Worm (Caenorhabditis elegans): ENCODE measurements around the gene K02E10.7.
A peak's percentile ranks its signal among the peaks of the same experiment; 100 is the strongest.

K02E10.7 gene

ce11 chrX:2536246-2536772, 28.0 kb upstream of the K02E10.7 start (continued):
- TF ChIP-seq zim-3 (tag; optimal IDR thresholded peaks at IDR 0.05) (no peak), ceh-27 (GFP tag; optimal IDR thresholded peaks at IDR 0.05) (peak; percentile 78), let-526 (GFP tag; IDR thresholded peaks at IDR 0.05) (0 out of 2 replicates have a peak, but pooled peaks have one; percentile 5), sptf-2 (GFP tag; optimal IDR thresholded peaks at IDR 0.05) (no peak), nfya-2 (GFP tag; IDR thresholded peaks at IDR 0.05) (no peak), snpc-3.4 (tag; optimal IDR thresholded peaks at IDR 0.05) (no peak), K11D2.4 (GFP tag; IDR thresholded peaks at IDR 0.05) (0 out of 2 replicates have a peak, but pooled peaks have one; percentile 46), B0019.2 (GFP tag; conservative IDR thresholded peaks at IDR 0.05) (no peak), die-1 (tag; optimal IDR thresholded peaks at IDR 0.05) (peak; percentile 31), ama-1 (optimal IDR thresholded peaks at IDR 0.05) (no peak), ama-1 (GFP tag; optimal IDR thresholded peaks at IDR 0.05) (no peak), egl-44 (GFP tag; IDR thresholded peaks at IDR 0.05) (no peak), Y79H2A.3 (GFP tag; conservative IDR thresholded peaks at IDR 0.05) (no peak), pha-4 (tag; optimal IDR thresholded peaks at IDR 0.05) (no peak), dpff-1 (tag; optimal IDR thresholded peaks at IDR 0.05) (no peak), lin-35 (GFP tag; optimal IDR thresholded peaks at IDR 0.05) (peak in 1 of 3 experiments; percentile 3), tbx-9 (tag; optimal IDR thresholded peaks at IDR 0.05; ENCODE audit: borderline replicate concordance) (no peak), tlf-1 (GFP tag; optimal IDR thresholded peaks at IDR 0.05) (no peak), D2030.7 (GFP tag; IDR thresholded peaks at IDR 0.05) (no peak), attf-3 (GFP tag; conservative IDR thresholded peaks at IDR 0.05) (no peak), ccch-3 (GFP tag; optimal IDR thresholded peaks at IDR 0.05) (no peak), let-607 (tag; optimal IDR thresholded peaks at IDR 0.05) (no peak), lag-1 (GFP tag; IDR thresholded peaks at IDR 0.05) (no peak), madf-3 (GFP tag; IDR thresholded peaks at IDR 0.05) (0 out of 2 replicates have a peak, but pooled peaks have one; percentile 54), akir-1 (GFP tag; optimal IDR thresholded peaks at IDR 0.05) (no peak), hlh-12 (tag; optimal IDR thresholded peaks at IDR 0.05) (no peak), Y56A3A.18 (GFP tag; IDR thresholded peaks at IDR 0.05) (no peak), dpl-1 (GFP tag; optimal IDR thresholded peaks at IDR 0.05) (no peak), ztf-25 (GFP tag; IDR thresholded peaks at IDR 0.05) (no peak), F22D6.2 (tag; optimal IDR thresholded peaks at IDR 0.05) (no peak), madf-10 (tag; optimal IDR thresholded peaks at IDR 0.05) (no peak), ceh-100 (GFP tag; IDR thresholded peaks at IDR 0.05) (no peak), mcd-1 (GFP tag; IDR thresholded peaks at IDR 0.05) (0 out of 2 replicates have a peak, but pooled peaks have one; percentile 36), C06A6.2 (GFP tag; conservative IDR thresholded peaks at IDR 0.05) (no peak), xnd-1 (tag; optimal IDR thresholded peaks at IDR 0.05) (no peak), ceh-91 (GFP tag; IDR thresholded peaks at IDR 0.05) (no peak), tbp1 (GFP tag; optimal IDR thresholded peaks at IDR 0.05) (no peak), hsf-1 (GFP tag; IDR thresholded peaks at IDR 0.05) (no peak), hmg-1.2 (GFP tag; IDR thresholded peaks at IDR 0.05) (peak; percentile 53; the same call in 1 of the 2 replicates), bed-2 (GFP tag; IDR thresholded peaks at IDR 0.05) (no peak), nhr-90 (tag; optimal IDR thresholded peaks at IDR 0.05) (no peak), F57C9.4 (tag; optimal IDR thresholded peaks at IDR 0.05) (no peak), nhr-120 (GFP tag; IDR thresholded peaks at IDR 0.05) (no peak), sea-2 (GFP tag; IDR thresholded peaks at IDR 0.05) (no peak), somi-1 (GFP tag; optimal IDR thresholded peaks at IDR 0.05) (peak; percentile 18), rec-8 (tag; optimal IDR thresholded peaks at IDR 0.05) (no peak), lsy-27 (tag; optimal IDR thresholded peaks at IDR 0.05; ENCODE audit: borderline replicate concordance, insufficient read depth) (no peak), gei-17 (GFP tag; optimal IDR thresholded peaks at IDR 0.05) (peak; percentile 8)
